Worm (Caenorhabditis elegans) whole organism, late embryonic: Measurements from ENCODE around the gene str-169.

ENCODE experiments used
- C08G9.2 ChIP-seq: sonication (generic microtip); optimal IDR thresholded peaks from 2 replicates; lab custom pipeline; 2016; ENCODE audit warnings: mild to moderate bottlenecking, missing genetic modification characterization, moderate library complexity, missing compliant biosample characterization
- F13H6.1 ChIP-seq: sonication (generic microtip); optimal IDR thresholded peaks from 2 replicates; lab custom pipeline; 2016; ENCODE audit warnings: missing genetic modification characterization, missing compliant biosample characterization
- K09A11.1 ChIP-seq: sonication (generic microtip); optimal IDR thresholded peaks from 2 replicates; lab custom pipeline; 2017; ENCODE audit warnings: antibody characterized with exemption, mild to moderate bottlenecking, missing genetic modification characterization, missing compliant biosample characterization; ENCODE audit not compliant: insufficient read depth
- T23F11.4 ChIP-seq: fragments of 200-800 bp; sonication (Bioruptor generic); optimal IDR thresholded peaks from 2 replicates; lab custom pipeline; 2018; ENCODE audit warnings: mild to moderate bottlenecking, missing genetic modification characterization, missing compliant biosample characterization
- ahr-1 ChIP-seq: sonication (generic microtip); optimal IDR thresholded peaks from 2 replicates; lab custom pipeline; 2016; ENCODE audit warnings: missing genetic modification characterization, missing compliant biosample characterization
- ceh-14 ChIP-seq: sonication (generic microtip); optimal IDR thresholded peaks from 2 replicates; lab custom pipeline; 2016; ENCODE audit warnings: missing genotype, missing genetic modification characterization, missing compliant biosample characterization
- ceh-19 ChIP-seq: fragments of 200-800 bp; sonication (Bioruptor generic); optimal IDR thresholded peaks from 2 replicates; lab custom pipeline; 2018; ENCODE audit warnings: mild to moderate bottlenecking, missing genetic modification characterization, missing compliant biosample characterization
- ceh-2 ChIP-seq: sonication (generic microtip); optimal IDR thresholded peaks from 2 replicates; lab custom pipeline; 2016; ENCODE audit warnings: missing genotype, missing genetic modification characterization, missing compliant biosample characterization
- ceh-22 ChIP-seq: sonication (generic microtip); optimal IDR thresholded peaks from 2 replicates; lab custom pipeline; 2017; ENCODE audit warnings: missing biosample characterization, missing genetic modification characterization
- ceh-24 ChIP-seq: sonication (generic microtip); optimal IDR thresholded peaks from 2 replicates; lab custom pipeline; 2016; ENCODE audit warnings: mild to moderate bottlenecking, missing genetic modification characterization, missing compliant biosample characterization
- ceh-30 ChIP-seq: fragments of 150-350 bp; optimal IDR thresholded peaks from 2 replicates; lab custom pipeline; 2014; ENCODE audit warnings: missing biosample characterization, missing genetic modification characterization
- ceh-34 ChIP-seq: sonication (generic microtip); optimal IDR thresholded peaks from 2 replicates; lab custom pipeline; 2016; ENCODE audit warnings: mild to moderate bottlenecking, missing genetic modification characterization, missing compliant biosample characterization
- ceh-45 ChIP-seq: fragments of 200-800 bp; sonication (Bioruptor generic); IDR thresholded peaks from 2 replicates; pipeline ENCODE4 v1.3.6; 2022; ENCODE audit warnings: missing genetic modification reagents, missing genetic modification characterization, missing compliant biosample characterization
- ceh-48 ChIP-seq: sonication (generic microtip); optimal IDR thresholded peaks from 2 replicates; lab custom pipeline; 2016; ENCODE audit warnings: missing genetic modification characterization, inconsistent platforms, missing compliant biosample characterization
- ceh-6 ChIP-seq: fragments of 200-800 bp; sonication (Bioruptor generic); optimal IDR thresholded peaks from 2 replicates; lab custom pipeline; 2018; ENCODE audit warnings: mild to moderate bottlenecking, missing genetic modification characterization, missing compliant biosample characterization
- ceh-9 ChIP-seq: sonication (generic microtip); optimal IDR thresholded peaks from 2 replicates; lab custom pipeline; 2016; ENCODE audit warnings: mild to moderate bottlenecking, missing genetic modification characterization, inconsistent platforms, missing compliant biosample characterization
- dmd-4 ChIP-seq: sonication (generic microtip); optimal IDR thresholded peaks from 2 replicates; lab custom pipeline; 2016; ENCODE audit warnings: borderline replicate concordance, missing genetic modification characterization, missing compliant biosample characterization
- dve-1 ChIP-seq: sonication (generic microtip); optimal IDR thresholded peaks from 2 replicates; lab custom pipeline; 2017; ENCODE audit warnings: antibody characterized with exemption, mild to moderate bottlenecking, missing genetic modification characterization, missing compliant biosample characterization
- elt-4 ChIP-seq: sonication (generic microtip); optimal IDR thresholded peaks from 2 replicates; lab custom pipeline; 2016; ENCODE audit warnings: missing genetic modification characterization, missing compliant biosample characterization
- ets-4 ChIP-seq: sonication (generic microtip); optimal IDR thresholded peaks from 2 replicates; lab custom pipeline; 2016; ENCODE audit warnings: missing genetic modification characterization, missing compliant biosample characterization
- fax-1 ChIP-seq: sonication (generic microtip); optimal IDR thresholded peaks from 2 replicates; lab custom pipeline; 2016; ENCODE audit warnings: missing genotype, missing genetic modification characterization, missing compliant biosample characterization
- fkh-10 ChIP-seq: fragments of 150-350 bp; optimal IDR thresholded peaks from 2 replicates; lab custom pipeline; 2014; ENCODE audit warnings: missing biosample characterization, missing genetic modification reagents, missing genetic modification characterization
- gmeb-2 ChIP-seq: sonication (generic microtip); optimal IDR thresholded peaks from 2 replicates; lab custom pipeline; 2016; ENCODE audit warnings: missing genetic modification characterization, inconsistent platforms, missing compliant biosample characterization
- hlh-13 ChIP-seq: fragments of 200-800 bp; sonication (Bioruptor generic); optimal IDR thresholded peaks from 2 replicates; lab custom pipeline; 2018; ENCODE audit warnings: mild to moderate bottlenecking, missing genetic modification characterization, missing compliant biosample characterization
- hlh-8 ChIP-seq: sonication (generic microtip); optimal IDR thresholded peaks from 2 replicates; lab custom pipeline; 2016; ENCODE audit warnings: missing genotype, missing genetic modification characterization, missing compliant biosample characterization
- lin-11 ChIP-seq: fragments of 200-800 bp; sonication (Bioruptor generic); optimal IDR thresholded peaks from 2 replicates; lab custom pipeline; 2018; ENCODE audit warnings: mild to moderate bottlenecking, missing genetic modification characterization, missing compliant biosample characterization
- madf-2 ChIP-seq: sonication (generic microtip); optimal IDR thresholded peaks from 2 replicates; lab custom pipeline; 2017; ENCODE audit warnings: missing genetic modification characterization, missing compliant biosample characterization
- nfya-1 ChIP-seq: sonication (generic microtip); optimal IDR thresholded peaks from 2 replicates; lab custom pipeline; 2017; ENCODE audit warnings: missing genetic modification characterization, mild to moderate bottlenecking, missing compliant biosample characterization, antibody characterized with exemption, moderate library complexity
- nhr-11 ChIP-seq: fragments of 150-350 bp; optimal IDR thresholded peaks from 2 replicates; lab custom pipeline; 2014; ENCODE audit warnings: missing biosample characterization, missing genetic modification characterization
- npax-4 ChIP-seq: sonication (generic microtip); optimal IDR thresholded peaks from 2 replicates; lab custom pipeline; 2016; ENCODE audit warnings: missing genetic modification characterization, missing compliant biosample characterization
- pax-1 ChIP-seq: fragments of 150-350 bp; optimal IDR thresholded peaks from 2 replicates; lab custom pipeline; 2014; ENCODE audit warnings: missing biosample characterization, missing genetic modification characterization
- pha-2 ChIP-seq: sonication (generic microtip); optimal IDR thresholded peaks from 2 replicates; lab custom pipeline; 2017; ENCODE audit warnings: mild to moderate bottlenecking, missing genetic modification characterization, missing compliant biosample characterization
- pqm-1 ChIP-seq: sonication (generic microtip); optimal IDR thresholded peaks from 2 replicates; lab custom pipeline; 2016; ENCODE audit warnings: missing genetic modification characterization, missing compliant biosample characterization
- pros-1 ChIP-seq: fragments of 150-350 bp; optimal IDR thresholded peaks from 2 replicates; lab custom pipeline; 2014; ENCODE audit warnings: missing biosample characterization, missing genetic modification reagents, missing genetic modification characterization
- rnt-1 ChIP-seq: sonication (generic microtip); optimal IDR thresholded peaks from 2 replicates; lab custom pipeline; 2016; ENCODE audit warnings: missing genetic modification characterization, missing compliant biosample characterization
- sdc-2 ChIP-seq: sonication (generic microtip); optimal IDR thresholded peaks from 2 replicates; lab custom pipeline; 2016; ENCODE audit warnings: missing genotype, missing genetic modification characterization, missing compliant biosample characterization
- syd-9 ChIP-seq: sonication (generic microtip); optimal IDR thresholded peaks from 2 replicates; lab custom pipeline; 2016; ENCODE audit warnings: mild to moderate bottlenecking, missing genetic modification characterization, moderate library complexity, missing compliant biosample characterization
- tbx-2 ChIP-seq: sonication (generic microtip); optimal IDR thresholded peaks from 2 replicates; lab custom pipeline; 2016; ENCODE audit warnings: missing genetic modification characterization, missing compliant biosample characterization
- ttx-3 ChIP-seq: sonication (generic microtip); optimal IDR thresholded peaks from 2 replicates; lab custom pipeline; 2016; ENCODE audit warnings: missing genetic modification reagents, missing genetic modification characterization, missing compliant biosample characterization
- unc-3 ChIP-seq, 2 experiments: fragments of 200-800 bp in 1 of 2; sonication (Bioruptor generic) in 1 of 2; sonication (generic microtip) in 1 of 2; conservative IDR thresholded peaks in 1 of 2; optimal IDR thresholded peaks in 1 of 2; 2 replicates each; pipeline versions ENCODE4 v1.3.6 to Lab custom; 2016 to 2022; ENCODE audit warnings: missing compliant biosample characterization in 2 of 2, missing genetic modification characterization in 2 of 2, missing genetic modification reagents in 1 of 2
- unc-42 ChIP-seq: sonication (generic microtip); optimal IDR thresholded peaks from 2 replicates; lab custom pipeline; 2016; ENCODE audit warnings: missing genotype, missing genetic modification characterization, missing compliant biosample characterization

The str-169 gene

DNA sequence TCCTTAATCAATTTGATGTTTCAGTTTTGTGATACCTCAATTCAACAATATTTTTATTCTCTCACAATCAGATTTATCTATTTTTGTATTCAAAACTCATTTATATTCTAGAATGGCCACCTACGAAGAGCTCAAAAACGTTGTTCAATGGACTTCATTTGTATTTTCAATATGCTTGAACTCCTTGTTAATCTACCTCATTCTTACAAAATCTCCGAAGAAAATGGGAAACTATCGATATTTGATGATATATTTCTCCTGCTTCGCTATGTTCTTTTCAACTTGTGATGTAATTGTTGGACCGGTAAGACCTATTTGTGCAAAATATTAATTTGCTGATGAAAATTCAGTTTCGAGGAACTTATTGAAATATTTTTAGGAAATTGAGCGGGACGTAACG lies 14.8 kb downstream of the str-169 start, which contains the start of gene str-164:
TSS of gene str-164 (plus strand) at position 113 of the 400 bp plus-strand sequence.
- no peak for TF ChIP-seq nfya-1
- no peak for TF ChIP-seq elt-4 (tag; lab: Kevin White, UChicago)
- TF ChIP-seq hlh-13, result no peak
- no peak for TF ChIP-seq ceh-45
- TF ChIP-seq ceh-30 (tag; lab: Kevin White, UChicago), result no peak
- TF ChIP-seq npax-4 (tag; lab: Kevin White, UChicago), result no peak
- TF ChIP-seq ceh-2 (tag; lab: Kevin White, UChicago), result no peak
- TF ChIP-seq madf-2 (tag; lab: Kevin White, UChicago), result no peak
- no peak for TF ChIP-seq gmeb-2 (tag; lab: Kevin White, UChicago)
- no peak for TF ChIP-seq rnt-1 (tag; lab: Kevin White, UChicago)
- TF ChIP-seq pros-1 (tag; lab: Kevin White, UChicago), result no peak
- TF ChIP-seq ceh-9 (tag; lab: Kevin White, UChicago), result no peak
- no peak for TF ChIP-seq ceh-19
- TF ChIP-seq ceh-22 (tag; lab: Kevin White, UChicago), result no peak
- TF ChIP-seq dve-1 (tag; lab: Kevin White, UChicago), result no peak

DNA sequence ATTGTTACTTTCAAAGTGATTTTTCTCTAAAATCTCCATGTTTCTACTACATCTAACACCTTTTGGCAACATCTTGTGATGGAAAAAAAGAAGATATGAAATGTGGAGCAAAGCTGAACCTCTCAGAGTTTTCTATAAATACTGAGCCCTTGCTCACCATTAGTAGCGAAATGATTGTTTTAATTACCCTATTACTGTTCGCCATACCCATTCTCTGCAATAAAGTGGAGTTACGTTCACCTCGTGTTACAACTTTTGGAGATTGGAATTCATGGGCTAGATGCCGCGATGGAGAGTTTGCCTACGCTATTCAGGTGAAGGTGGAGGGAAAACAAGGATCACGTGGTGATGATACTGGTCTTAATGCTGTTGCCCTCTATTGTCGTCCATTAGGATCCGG lies 18.0 kb downstream of the str-169 start, which contains the start of gene txt-3:
TSS of gene txt-3 (plus strand) at position 125 of the 400 bp plus-strand sequence.
- no peak for TF ChIP-seq hlh-13
- TF ChIP-seq T23F11.4 (GFP tag; lab: Kevin White, UChicago), result no peak
- no peak for TF ChIP-seq ceh-45
- no peak for TF ChIP-seq unc-3 (GFP tag; conservative IDR thresholded peaks at IDR 0.05; lab: Robert Waterston, UW)
- no peak for TF ChIP-seq unc-3 (tag; optimal IDR thresholded peaks at IDR 0.05; lab: Kevin White, UChicago)
- no peak for TF ChIP-seq ceh-14
- TF ChIP-seq ceh-48 (tag; lab: Kevin White, UChicago), result no peak
- no peak for TF ChIP-seq rnt-1 (tag; lab: Kevin White, UChicago)
- no peak for TF ChIP-seq hlh-8 (tag; lab: Kevin White, UChicago)

DNA sequence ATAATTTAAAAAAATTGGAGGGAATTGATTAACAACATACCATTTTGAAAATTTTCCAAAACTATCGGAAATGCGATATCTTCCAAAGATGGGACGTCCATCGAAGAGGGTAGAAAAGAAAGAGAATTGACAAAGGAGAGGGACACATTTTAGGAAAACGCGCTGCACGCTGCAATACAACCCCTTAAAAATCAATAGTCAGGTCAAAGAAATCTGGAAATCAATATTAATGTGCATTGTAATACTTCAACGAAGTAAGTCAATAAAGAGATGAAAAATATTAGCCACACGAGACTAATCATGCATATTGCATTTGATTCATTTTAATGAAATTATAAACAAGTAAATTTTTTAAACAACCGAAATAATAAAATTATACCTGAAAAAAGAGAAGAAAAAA lies 23.5 kb downstream of the str-169 start, which contains the start of gene Y9C9A.13:
TSS of gene Y9C9A.13 (minus strand) at position 101 of the 400 bp plus-strand sequence.
- TF ChIP-seq dmd-4 (no peak), unc-3 (GFP tag; conservative IDR thresholded peaks at IDR 0.05; lab: Robert Waterston, UW) (no peak), unc-3 (tag; optimal IDR thresholded peaks at IDR 0.05; lab: Kevin White, UChicago) (no peak), nhr-11 (tag; lab: Kevin White, UChicago) (no peak), pqm-1 (no peak), fax-1 (no peak), K09A11.1 (tag; lab: Kevin White, UChicago) (no peak), ets-4 (tag; lab: Kevin White, UChicago) (no peak), ahr-1 (tag; lab: Kevin White, UChicago) (no peak), pha-2 (no peak), C08G9.2 (tag; lab: Kevin White, UChicago) (no peak), ceh-48 (tag; lab: Kevin White, UChicago) (no peak), pax-1 (no peak), npax-4 (tag; lab: Kevin White, UChicago) (no peak), nfya-1 (no peak), ceh-24 (tag; lab: Kevin White, UChicago) (no peak), ceh-6 (no peak), unc-42 (no peak), ceh-22 (tag; lab: Kevin White, UChicago) (no peak)

DNA sequence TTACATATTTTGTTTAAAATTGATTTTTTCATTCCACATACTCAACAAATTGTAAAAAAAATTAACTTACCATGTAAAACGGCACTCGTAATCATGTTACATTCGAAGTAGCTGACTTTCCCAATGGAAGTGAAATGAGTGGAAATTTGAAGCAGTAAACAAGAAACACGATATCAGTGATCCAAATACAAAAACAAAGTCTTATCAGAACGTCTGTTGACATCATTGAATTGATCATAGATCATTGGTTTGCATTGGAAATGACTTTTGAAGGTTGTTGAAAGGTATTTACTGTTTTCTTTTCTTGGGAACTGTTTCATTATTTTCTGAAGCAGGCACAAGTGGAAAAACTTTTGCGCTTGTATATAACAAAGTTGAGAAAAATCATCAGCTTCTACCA lies 30.1 kb downstream of the str-169 start, which contains the start of gene Y9C9A.16:
TSS of gene Y9C9A.16 (minus strand) at position 131 of the 400 bp plus-strand sequence.
- no peak for TF ChIP-seq pax-1
- TF ChIP-seq pha-2, result no peak
- TF ChIP-seq ttx-3, result no peak
- no peak for TF ChIP-seq rnt-1 (tag; lab: Kevin White, UChicago)
- no peak for TF ChIP-seq ceh-34 (tag; lab: Kevin White, UChicago)
- TF ChIP-seq F13H6.1 (tag; lab: Kevin White, UChicago), result no peak
- no peak for TF ChIP-seq ceh-48 (tag; lab: Kevin White, UChicago)
- TF ChIP-seq ceh-19, result no peak
- no peak for TF ChIP-seq syd-9 (tag; lab: Kevin White, UChicago)
- TF ChIP-seq tbx-2 (tag; lab: Kevin White, UChicago), result no peak
- TF ChIP-seq dmd-4, result no peak
- no peak for TF ChIP-seq fkh-10 (GFP tag; lab: Kevin White, UChicago)
- TF ChIP-seq ceh-6, result no peak
- TF ChIP-seq dve-1 (tag; lab: Kevin White, UChicago), result no peak
- TF ChIP-seq unc-42, result no peak
- TF ChIP-seq ahr-1 (tag; lab: Kevin White, UChicago), result no peak
- TF ChIP-seq sdc-2 (tag; lab: Kevin White, UChicago), result no peak
- TF ChIP-seq lin-11, result no peak
- TF ChIP-seq gmeb-2 (tag; lab: Kevin White, UChicago), result no peak
